Worm (Caenorhabditis elegans) whole organism, L3 larva: ENCODE results near the gene Y4C6B.1.

Experiments used
- R02D3.7 ChIP-seq: fragments of 150-350 bp; optimal IDR thresholded peaks from 2 replicates; lab custom pipeline; 2014; ENCODE audit warnings: missing biosample characterization, missing genetic modification characterization
- ZK546.5 ChIP-seq: sonication (generic microtip); optimal IDR thresholded peaks from 2 replicates; lab custom pipeline; 2017; ENCODE audit warnings: missing biosample characterization, missing genetic modification characterization
- aly-2 ChIP-seq: fragments of 150-350 bp; optimal IDR thresholded peaks from 2 replicates; lab custom pipeline; 2014; ENCODE audit warnings: missing biosample characterization, missing genetic modification characterization
- ama-1 ChIP-seq: fragments of 150-350 bp; optimal IDR thresholded peaks from 2 replicates; lab custom pipeline; 2018
- ceh-16 ChIP-seq: sonication (generic microtip); optimal IDR thresholded peaks from 2 replicates; lab custom pipeline; 2017; ENCODE audit warnings: missing biosample characterization, missing genetic modification characterization
- ceh-28 ChIP-seq: fragments of 150-350 bp; optimal IDR thresholded peaks from 2 replicates; lab custom pipeline; 2014; ENCODE audit warnings: missing biosample characterization, missing genetic modification reagents, missing genetic modification characterization
- egl-27 ChIP-seq: sonication (generic microtip); optimal IDR thresholded peaks from 4 replicates; lab custom pipeline; 2017; ENCODE audit warnings: missing biosample characterization, missing genetic modification reagents, missing genetic modification characterization
- egl-5 ChIP-seq: fragments of 150-350 bp; optimal IDR thresholded peaks from 2 replicates; lab custom pipeline; 2017; ENCODE audit warnings: missing biosample characterization, missing genetic modification reagents, missing genetic modification characterization, inconsistent platforms
- elt-2 ChIP-seq: sonication (generic microtip); optimal IDR thresholded peaks from 2 replicates; lab custom pipeline; 2016; ENCODE audit warnings: missing genetic modification reagents, mild to moderate bottlenecking, missing genetic modification characterization, missing compliant biosample characterization
- elt-3 ChIP-seq, 3 experiments: fragments of 150-350 bp in 1 of 3; sonication (generic microtip) in 2 of 3; optimal IDR thresholded peaks; 2 replicates in 2 of 3; 4 replicates in 1 of 3; lab custom pipeline; 2014 to 2017; ENCODE audit warnings: missing biosample characterization in 3 of 3, missing genetic modification characterization in 3 of 3
- fkh-2 ChIP-seq: fragments of 150-350 bp; optimal IDR thresholded peaks from 2 replicates; lab custom pipeline; 2014; ENCODE audit warnings: missing biosample characterization, missing genetic modification reagents, missing genetic modification characterization
- hmg-11 ChIP-seq: sonication (generic microtip); optimal IDR thresholded peaks from 2 replicates; lab custom pipeline; 2016; ENCODE audit warnings: missing genetic modification characterization, missing compliant biosample characterization
- jun-1 ChIP-seq: fragments of 150-350 bp; optimal IDR thresholded peaks from 2 replicates; lab custom pipeline; 2014; ENCODE audit warnings: missing biosample characterization, missing genetic modification reagents, missing genetic modification characterization
- lin-15B ChIP-seq: fragments of 150-350 bp; optimal IDR thresholded peaks from 2 replicates; lab custom pipeline; 2014; ENCODE audit warnings: missing biosample characterization, missing genetic modification characterization
- lin-39 ChIP-seq: fragments of 150-350 bp; optimal IDR thresholded peaks from 2 replicates; lab custom pipeline; 2018; ENCODE audit warnings: missing biosample characterization, missing genetic modification reagents, missing genetic modification characterization
- lsy-12 ChIP-seq: sonication (generic microtip); optimal IDR thresholded peaks from 2 replicates; lab custom pipeline; 2016; ENCODE audit warnings: mild to moderate bottlenecking, missing genetic modification characterization, missing compliant biosample characterization
- nfya-1 ChIP-seq: sonication (generic microtip); optimal IDR thresholded peaks from 2 replicates; lab custom pipeline; 2017; ENCODE audit warnings: missing genetic modification characterization, mild to moderate bottlenecking, missing compliant biosample characterization, antibody characterized with exemption, moderate library complexity; ENCODE audit not compliant: insufficient read depth
- nhr-12 ChIP-seq: fragments of 150-350 bp; optimal IDR thresholded peaks from 2 replicates; lab custom pipeline; 2014; ENCODE audit warnings: missing biosample characterization, missing genetic modification characterization
- nhr-23 ChIP-seq: fragments of 150-350 bp; optimal IDR thresholded peaks from 2 replicates; lab custom pipeline; 2014; ENCODE audit warnings: missing biosample characterization, missing genetic modification reagents, missing genetic modification characterization
- nhr-237 ChIP-seq: fragments of 150-350 bp; optimal IDR thresholded peaks from 2 replicates; lab custom pipeline; 2014; ENCODE audit warnings: missing biosample characterization, missing genetic modification characterization
- nhr-25 ChIP-seq: sonication (generic microtip); optimal IDR thresholded peaks from 2 replicates; lab custom pipeline; 2017; ENCODE audit warnings: missing biosample characterization, missing genetic modification characterization
- nhr-43 ChIP-seq: sonication (generic microtip); optimal IDR thresholded peaks from 2 replicates; lab custom pipeline; 2016; ENCODE audit warnings: mild to moderate bottlenecking, missing genetic modification characterization, missing compliant biosample characterization; ENCODE audit not compliant: poor library complexity, severe bottlenecking
- nhr-67 ChIP-seq: fragments of 150-350 bp; optimal IDR thresholded peaks from 2 replicates; lab custom pipeline; 2014; ENCODE audit warnings: missing biosample characterization, missing genetic modification characterization
- nhr-76 ChIP-seq: fragments of 150-350 bp; sonication (generic microtip); optimal IDR thresholded peaks from 5 replicates; lab custom pipeline; 2014; ENCODE audit warnings: missing biosample characterization, missing genetic modification characterization
- pha-4 ChIP-seq: fragments of 150-350 bp; optimal IDR thresholded peaks from 2 replicates; lab custom pipeline; 2014; ENCODE audit warnings: missing biosample characterization, missing genetic modification reagents, missing genetic modification characterization
- pqm-1 ChIP-seq: fragments of 150-350 bp; optimal IDR thresholded peaks from 2 replicates; lab custom pipeline; 2017; ENCODE audit warnings: missing biosample characterization, missing genetic modification characterization, inconsistent platforms
- skn-1 ChIP-seq: fragments of 150-350 bp; optimal IDR thresholded peaks from 2 replicates; lab custom pipeline; 2014; ENCODE audit warnings: missing biosample characterization, missing genetic modification characterization
- tbx-2 ChIP-seq: sonication (generic microtip); optimal IDR thresholded peaks from 2 replicates; lab custom pipeline; 2016; ENCODE audit warnings: mild to moderate bottlenecking, missing genetic modification characterization, missing compliant biosample characterization
- unc-39 ChIP-seq: sonication (generic microtip); optimal IDR thresholded peaks from 4 replicates; lab custom pipeline; 2017; ENCODE audit warnings: missing biosample characterization, missing genetic modification characterization
- zag-1 ChIP-seq: fragments of 150-350 bp; optimal IDR thresholded peaks from 2 replicates; lab custom pipeline; 2014; ENCODE audit warnings: missing biosample characterization, missing genetic modification characterization
- ztf-11 ChIP-seq: fragments of 150-350 bp; optimal IDR thresholded peaks from 2 replicates; lab custom pipeline; 2014; ENCODE audit warnings: missing biosample characterization, missing genetic modification characterization
- ztf-4 ChIP-seq: fragments of 150-350 bp; optimal IDR thresholded peaks from 2 replicates; lab custom pipeline; 2014; ENCODE audit warnings: missing biosample characterization, missing genetic modification characterization

Y4C6B.1 gene

DNA sequence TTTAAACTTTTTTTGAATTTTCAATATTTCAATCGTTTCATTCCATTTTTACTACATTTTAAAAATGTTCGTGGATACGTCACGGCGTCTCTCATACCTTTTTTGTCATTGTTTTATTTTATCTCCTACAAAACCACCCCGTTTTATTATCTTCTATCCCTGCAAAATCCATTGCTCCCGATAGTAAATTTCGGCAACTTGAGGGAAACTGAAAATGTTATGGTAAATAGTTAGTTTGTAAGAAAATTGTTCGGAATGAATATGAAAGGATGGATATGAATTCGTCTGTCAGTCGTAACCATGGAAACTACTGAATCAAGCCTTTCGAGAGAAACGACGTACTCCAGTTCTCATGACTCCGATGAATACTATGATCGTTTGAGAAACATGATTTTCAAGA, 27.0 kb downstream of the Y4C6B.1 start, which contains the start of gene F41H10.2:
F41H10.2 (plus strand) TSS at position 301 of the 400 bp plus-strand sequence.
- TF ChIP-seq nhr-237: no peak
- no peak for TF ChIP-seq skn-1 (tag; lab: Kevin White, UChicago)
- no peak for TF ChIP-seq egl-5 (tag; lab: Kevin White, UChicago)
- no peak for TF ChIP-seq elt-3 (tag; optimal IDR thresholded peaks at IDR 0.05; lab: Kevin White, UChicago)
- TF ChIP-seq elt-2 (tag; lab: Kevin White, UChicago): no peak
- no peak for TF ChIP-seq hmg-11 (tag; lab: Kevin White, UChicago)
- TF ChIP-seq ztf-4 (tag; lab: Kevin White, UChicago): no peak
- TF ChIP-seq nfya-1 (tag; lab: Kevin White, UChicago): no peak
- no peak for TF ChIP-seq nhr-67 (tag; lab: Kevin White, UChicago)
- no peak for TF ChIP-seq unc-39 (tag; lab: Kevin White, UChicago)
- TF ChIP-seq ceh-16 (tag; lab: Kevin White, UChicago): no peak
- no peak for TF ChIP-seq ZK546.5 (tag; lab: Kevin White, UChicago)

DNA sequence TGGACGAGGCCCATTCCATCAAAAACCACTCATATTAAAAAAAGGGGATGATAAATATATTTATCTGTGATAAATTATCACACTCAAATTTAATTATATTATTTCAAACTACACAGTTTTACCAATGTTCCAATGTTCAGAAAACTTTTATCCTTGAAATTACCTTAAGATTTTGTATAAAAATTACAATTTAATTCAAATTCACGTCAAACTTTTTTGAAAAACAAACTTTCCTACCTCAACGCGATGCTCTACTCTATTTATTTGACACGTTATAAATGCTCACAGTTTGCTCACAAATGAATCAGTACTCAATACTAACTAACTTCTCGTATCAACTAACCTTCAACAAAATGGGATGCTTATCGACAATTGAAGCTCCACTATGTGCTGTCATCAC, 28.3 kb downstream of the Y4C6B.1 start, which contains the start of gene F41H10.1:
F41H10.1 (plus strand) TSS at position 301 of the 400 bp plus-strand sequence.
- no peak for TF ChIP-seq ZK546.5 (tag; lab: Kevin White, UChicago)
- no peak for TF ChIP-seq lsy-12 (tag; lab: Kevin White, UChicago)
- TF ChIP-seq pqm-1 (tag; lab: Kevin White, UChicago): no peak
- TF ChIP-seq nhr-23 (tag; lab: Kevin White, UChicago): no peak
- TF ChIP-seq ztf-11 (tag; lab: Kevin White, UChicago): no peak
- TF ChIP-seq ztf-4 (tag; lab: Kevin White, UChicago): no peak
- no peak for TF ChIP-seq nhr-76 (tag; lab: Kevin White, UChicago)
- no peak for TF ChIP-seq tbx-2 (tag; lab: Kevin White, UChicago)
- TF ChIP-seq nhr-43: no peak
- no peak for TF ChIP-seq zag-1
- no peak for TF ChIP-seq fkh-2 (tag; lab: Kevin White, UChicago)
- no peak for TF ChIP-seq unc-39 (tag; lab: Kevin White, UChicago)
- no peak for TF ChIP-seq jun-1 (tag; lab: Kevin White, UChicago)
- no peak for TF ChIP-seq nhr-25 (tag; lab: Kevin White, UChicago)
- TF ChIP-seq egl-27 (tag; lab: Kevin White, UChicago): no peak
- no peak for TF ChIP-seq hmg-11 (tag; lab: Kevin White, UChicago)
- no peak for TF ChIP-seq elt-3 (tag; optimal IDR thresholded peaks at IDR 0.05; lab: Kevin White, UChicago)

DNA sequence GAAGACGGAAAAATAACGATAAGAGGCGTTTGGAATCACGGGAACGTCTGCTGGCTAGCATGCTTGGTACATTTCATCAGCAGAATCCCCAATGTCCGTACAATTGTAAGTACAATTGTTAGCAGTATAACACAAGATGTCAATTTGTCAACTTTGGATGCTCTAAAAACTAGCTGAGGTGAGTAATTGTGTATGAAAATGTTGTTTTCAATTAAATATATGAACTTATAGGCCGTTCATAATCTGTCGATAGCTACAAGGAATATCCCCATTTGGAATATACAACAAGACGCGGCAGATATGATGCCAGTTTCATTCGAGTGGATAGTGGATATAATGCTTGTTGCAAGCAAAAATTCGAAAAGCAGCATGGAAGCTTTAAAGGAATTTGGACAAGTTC, 30.7 kb downstream of the Y4C6B.1 start, which contains the start of gene F41H10.12:
F41H10.12 (plus strand) TSS at position 301 of the 400 bp plus-strand sequence.
- TF ChIP-seq R02D3.7 (tag; lab: Kevin White, UChicago) (no peak), pha-4 (tag; lab: Kevin White, UChicago) (no peak), lin-39 (tag; lab: Kevin White, UChicago) (no peak), ceh-28 (tag; lab: Kevin White, UChicago) (no peak), skn-1 (tag; lab: Kevin White, UChicago) (no peak), ZK546.5 (tag; lab: Kevin White, UChicago) (no peak), aly-2 (no peak), nfya-1 (tag; lab: Kevin White, UChicago) (no peak), nhr-12 (no peak), lin-15B (tag; lab: Kevin White, UChicago) (no peak)
- TF ChIP-seq, all 47 proteins: peak for 0

DNA sequence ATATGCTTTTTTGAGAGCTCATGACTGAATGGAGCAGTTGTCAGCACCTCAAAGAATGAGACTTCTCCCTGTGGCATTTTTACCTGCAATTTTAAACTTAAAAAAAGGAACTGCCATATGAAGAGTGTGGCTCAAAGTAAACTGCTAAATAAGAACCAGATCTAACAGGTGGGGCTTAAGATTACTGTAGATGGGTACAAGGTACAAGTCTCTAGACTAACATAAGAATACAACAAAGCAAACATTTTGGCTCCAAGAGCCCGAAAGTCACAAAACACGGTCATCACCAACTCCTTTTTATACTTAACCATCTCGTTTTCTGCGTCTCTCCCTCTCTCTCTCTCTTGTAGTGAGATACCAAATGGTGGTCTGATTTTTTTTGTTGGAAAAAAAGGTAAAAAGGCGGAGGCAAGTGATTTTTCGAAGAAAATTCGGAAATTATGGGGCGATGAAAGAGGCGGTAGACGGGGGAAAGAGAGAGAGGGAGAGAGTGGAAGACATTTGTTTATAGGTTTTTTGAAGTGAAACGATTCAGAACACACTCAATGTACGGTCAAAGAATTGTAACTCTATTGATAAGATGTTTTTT, 34.3 kb downstream of the Y4C6B.1 start, which contains the start of gene elo-6:
elo-6 (minus strand) TSS at position 83 of the 589 bp plus-strand sequence.
- no peak for TF ChIP-seq hmg-11 (tag; lab: Kevin White, UChicago)
- no peak for TF ChIP-seq skn-1 (tag; lab: Kevin White, UChicago)
- peak; percentile 67 for TF ChIP-seq pqm-1 (tag; lab: Kevin White, UChicago)
- peak; percentile 28 for TF ChIP-seq jun-1 (tag; lab: Kevin White, UChicago)
- peak; percentile 85 for TF ChIP-seq elt-2 (tag; lab: Kevin White, UChicago)
- TF ChIP-seq pha-4 (tag; lab: Kevin White, UChicago): peak; percentile 55
- TF ChIP-seq ama-1 (lab: Kevin White, UChicago): peak; percentile 77
